Fruit fly (Drosophila melanogaster) whole organism, adult: ENCODE measurements around the gene CG13623.

Source experiments
- CG11617 ChIP-seq: fragments of 200-800 bp; sonication (Bioruptor generic); optimal IDR thresholded peaks from 2 replicates; lab custom pipeline; 2017; ENCODE audit warnings: mild to moderate bottlenecking, missing biosample characterization, missing genetic modification reagents, missing genetic modification characterization
- CG12768 ChIP-seq: fragments of 200-800 bp; sonication (Bioruptor generic); optimal IDR thresholded peaks from 2 replicates; lab custom pipeline; 2017; ENCODE audit warnings: missing biosample characterization, missing genetic modification characterization, mild to moderate bottlenecking, moderate library complexity, missing genetic modification reagents
- CG14711 ChIP-seq: fragments of 200-800 bp; sonication (Bioruptor generic); optimal IDR thresholded peaks from 2 replicates; lab custom pipeline; 2018; ENCODE audit warnings: missing biosample characterization, mild to moderate bottlenecking, missing genetic modification characterization, moderate library complexity
- CG1620 ChIP-seq: fragments of 200-800 bp; sonication (Bioruptor generic); optimal IDR thresholded peaks from 2 replicates; lab custom pipeline; 2016; ENCODE audit warnings: missing biosample characterization, missing genetic modification characterization
- CG33017 ChIP-seq: fragments of 200-800 bp; sonication (Bioruptor generic); optimal IDR thresholded peaks from 2 replicates; lab custom pipeline; 2018; ENCODE audit warnings: missing biosample characterization, mild to moderate bottlenecking, missing genetic modification characterization, moderate library complexity
- CG5204 ChIP-seq: fragments of 200-800 bp; sonication (Bioruptor generic); optimal IDR thresholded peaks from 2 replicates; lab custom pipeline; 2016; ENCODE audit warnings: missing biosample characterization, missing genetic modification characterization
- CG7045 ChIP-seq: fragments of 200-800 bp; sonication (Bioruptor generic); optimal IDR thresholded peaks from 2 replicates; lab custom pipeline; 2017; ENCODE audit warnings: missing biosample characterization, mild to moderate bottlenecking, missing genetic modification characterization
- CG7101 ChIP-seq: fragments of 200-800 bp; sonication (Bioruptor generic); optimal IDR thresholded peaks from 2 replicates; lab custom pipeline; 2018; ENCODE audit warnings: missing biosample characterization, mild to moderate bottlenecking, missing genetic modification characterization, moderate library complexity
- Clk ChIP-seq: fragments of 200-800 bp; sonication (Bioruptor generic); optimal IDR thresholded peaks from 2 replicates; lab custom pipeline; 2017; ENCODE audit warnings: missing biosample characterization, missing genetic modification characterization
- Crg-1 ChIP-seq: fragments of 200-800 bp; sonication (Bioruptor generic); optimal IDR thresholded peaks from 2 replicates; lab custom pipeline; 2016; ENCODE audit warnings: missing biosample characterization, missing genetic modification characterization
- Hr96 ChIP-seq: fragments of 200-800 bp; sonication (Bioruptor generic); optimal IDR thresholded peaks from 2 replicates; lab custom pipeline; 2016; ENCODE audit warnings: missing biosample characterization, missing genetic modification characterization
- Mnt ChIP-seq: fragments of 200-800 bp; sonication (Bioruptor generic); optimal IDR thresholded peaks from 2 replicates; lab custom pipeline; 2016; ENCODE audit warnings: missing biosample characterization, mild to moderate bottlenecking, missing genetic modification characterization
- bab1 ChIP-seq: fragments of 200-800 bp; sonication (Bioruptor generic); optimal IDR thresholded peaks from 3 replicates; lab custom pipeline; 2019; ENCODE audit warnings: missing biosample characterization, mild to moderate bottlenecking, missing genetic modification characterization, moderate library complexity
- cic ChIP-seq: fragments of 200-800 bp; sonication (Bioruptor generic); optimal IDR thresholded peaks from 2 replicates; lab custom pipeline; 2017; ENCODE audit warnings: missing biosample characterization, mild to moderate bottlenecking, missing genetic modification characterization, moderate library complexity
- cnc ChIP-seq, 2 experiments: fragments of >200 bp; optimal IDR thresholded peaks; 2 replicates each; lab custom pipeline; 2017
- kay ChIP-seq: fragments of 200-800 bp; sonication (Bioruptor generic); peaks from one replicate; lab custom pipeline; 2016; ENCODE audit warnings: missing biosample characterization, missing genetic modification characterization, borderline replicate concordance
- ovo ChIP-seq: fragments of 200-800 bp; sonication (Bioruptor generic); optimal IDR thresholded peaks from 2 replicates; lab custom pipeline; 2016; ENCODE audit warnings: missing biosample characterization, missing genetic modification characterization
- pad ChIP-seq: fragments of 200-800 bp; sonication (Bioruptor generic); optimal IDR thresholded peaks from 3 replicates; lab custom pipeline; 2017; ENCODE audit warnings: missing biosample characterization, missing genetic modification characterization, mild to moderate bottlenecking, moderate library complexity, missing genetic modification reagents
- tj ChIP-seq: fragments of 200-800 bp; sonication (Bioruptor generic); optimal IDR thresholded peaks from 3 replicates; lab custom pipeline; 2017; ENCODE audit warnings: missing biosample characterization, mild to moderate bottlenecking, missing genetic modification characterization, moderate library complexity
- toe ChIP-seq: fragments of 200-800 bp; sonication (Bioruptor generic); optimal IDR thresholded peaks from 2 replicates; lab custom pipeline; 2016; ENCODE audit warnings: missing biosample characterization, missing genetic modification characterization

CG13623 gene

DNA sequence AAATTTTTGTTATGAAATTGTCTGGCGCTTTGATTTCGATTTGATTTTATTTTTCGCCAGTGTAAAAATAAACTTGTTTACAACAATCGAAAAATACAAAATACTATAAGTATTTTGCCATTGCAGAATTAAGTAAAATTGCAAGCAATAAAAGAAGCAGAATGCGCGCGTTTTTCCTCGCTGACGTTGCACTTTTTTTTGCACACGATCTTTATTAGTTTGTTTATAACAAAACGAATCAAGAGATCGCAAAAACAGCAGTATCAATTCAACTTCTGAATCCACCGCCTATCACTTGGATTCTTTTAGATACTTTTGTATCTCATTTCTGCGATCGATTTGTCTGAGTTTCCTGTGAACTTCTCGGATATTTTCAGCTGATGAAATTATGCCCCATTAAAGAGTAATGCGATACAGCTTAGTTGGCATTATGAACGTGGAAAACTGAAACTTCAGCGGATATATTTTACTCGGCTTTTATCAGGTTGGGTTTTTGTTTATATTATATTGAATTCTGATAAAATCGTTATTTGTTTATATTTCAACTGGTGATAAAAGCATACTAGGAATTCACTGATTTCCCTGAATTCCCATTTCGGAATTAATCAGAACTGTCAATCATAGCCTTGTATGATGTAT lies 42.9 kb upstream of the CG13623 start:
- no peak for TF ChIP-seq bab1
- TF ChIP-seq tj, result peak; percentile 98
- no peak for TF ChIP-seq CG7101 (tag; lab: Kevin White, UChicago)
- peak; percentile 75 to 81 for TF ChIP-seq cnc (optimal IDR thresholded peaks at IDR 0.05; lab: Kevin White, UChicago)

DNA sequence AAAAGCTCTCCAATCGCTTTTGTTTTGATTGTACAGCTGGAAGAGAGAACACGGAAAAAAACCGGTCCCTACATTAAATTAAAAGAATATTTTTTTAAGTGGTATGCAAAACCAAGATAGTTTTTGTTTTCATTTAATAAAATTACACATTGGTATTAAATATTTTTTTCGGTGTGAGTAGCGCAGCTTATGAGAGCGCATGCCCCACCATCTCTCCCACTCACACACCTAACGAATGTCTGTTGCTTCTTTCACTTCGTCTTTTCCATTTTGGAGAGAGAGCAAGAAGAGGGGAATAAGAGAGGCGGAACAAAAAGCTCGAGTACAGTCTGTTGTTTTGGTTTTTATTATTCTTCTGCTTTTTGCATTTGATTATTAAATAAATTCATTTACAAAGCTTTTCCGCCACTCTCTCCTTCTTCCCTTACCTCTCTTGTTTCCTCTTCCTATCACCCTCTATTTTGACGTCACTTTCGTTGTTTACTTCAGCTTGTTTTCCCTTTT lies 42.2 kb upstream of the CG13623 start:
- TF ChIP-seq ovo (GFP tag; lab: Kevin White, UChicago) (peak; percentile 94), CG7101 (tag; lab: Kevin White, UChicago) (peak; percentile 99), Mnt (peak; percentile 95), Clk (GFP tag; lab: Kevin White, UChicago) (peak; percentile 98), CG11617 (GFP tag; lab: Kevin White, UChicago) (peak; percentile 99), bab1 (peak; percentile 96), CG12768 (peak; percentile 99), CG33017 (peak; percentile 99), kay (GFP tag; lab: Kevin White, UChicago) (peak; percentile 99), CG14711 (tag; lab: Kevin White, UChicago) (peak; percentile 96), CG1620 (peak; percentile 96), CG5204 (GFP tag; lab: Kevin White, UChicago) (peak; percentile 98), pad (peak; percentile 94), Hr96 (GFP tag; lab: Kevin White, UChicago) (peak; percentile 97), cnc (optimal IDR thresholded peaks at IDR 0.05; lab: Kevin White, UChicago) (no peak), CG7045 (GFP tag; lab: Kevin White, UChicago) (peak; percentile 98), tj (peak; percentile 76), Crg-1 (GFP tag; lab: Kevin White, UChicago) (peak; percentile 97), cic (GFP tag; lab: Kevin White, UChicago) (peak; percentile 97), toe (peak; percentile 98)

DNA sequence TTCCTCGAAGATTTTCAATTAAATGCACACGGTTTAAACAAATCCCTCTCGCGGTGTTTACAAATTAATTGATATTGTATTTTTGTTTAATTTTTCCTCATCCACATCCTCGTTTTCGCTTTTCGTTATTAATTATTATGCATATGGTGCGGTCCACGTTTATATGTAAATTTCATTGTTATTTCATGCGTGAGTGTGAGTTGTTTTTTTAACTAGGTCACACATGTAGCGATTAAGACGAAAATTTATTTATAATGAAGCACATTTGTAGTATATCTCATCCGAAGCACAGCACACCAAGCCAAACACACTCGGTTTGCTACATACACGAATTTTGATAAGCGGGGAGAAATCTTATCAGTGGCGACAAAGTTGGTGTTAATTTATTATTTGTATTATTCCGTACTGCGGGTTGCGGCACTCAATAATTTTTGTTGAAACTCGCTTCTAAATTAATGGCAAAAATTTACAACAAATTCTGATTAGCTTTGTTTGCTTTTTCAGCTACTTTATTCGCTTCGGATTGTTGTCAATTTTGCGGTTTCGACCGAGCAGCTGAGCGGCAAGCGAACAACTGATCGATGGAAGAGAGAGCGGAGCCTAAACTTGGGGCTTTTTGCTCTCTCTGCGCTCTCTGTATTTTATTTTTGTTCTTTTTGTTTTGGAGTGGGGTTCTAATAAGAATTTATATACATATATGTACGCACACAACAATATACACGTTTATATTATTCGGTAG lies 41.2 kb upstream of the CG13623 start:
- peak; percentile 77 for TF ChIP-seq cic (GFP tag; lab: Kevin White, UChicago)
- TF ChIP-seq CG14711 (tag; lab: Kevin White, UChicago), result peak; percentile 11
- TF ChIP-seq Mnt, result peak; percentile 62
- peak; percentile 89 for TF ChIP-seq kay (GFP tag; lab: Kevin White, UChicago)
- peak; percentile 59 for TF ChIP-seq CG33017
- TF ChIP-seq ovo (GFP tag; lab: Kevin White, UChicago), result no peak
- no peak for TF ChIP-seq CG11617 (GFP tag; lab: Kevin White, UChicago)
- no peak for TF ChIP-seq pad
- no peak for TF ChIP-seq cnc (optimal IDR thresholded peaks at IDR 0.05; lab: Kevin White, UChicago)
- TF ChIP-seq toe, result no peak
- peak; percentile 73 for TF ChIP-seq tj
- no peak for TF ChIP-seq Crg-1 (GFP tag; lab: Kevin White, UChicago)
- no peak for TF ChIP-seq bab1
- no peak for TF ChIP-seq CG7045 (GFP tag; lab: Kevin White, UChicago)
- TF ChIP-seq CG5204 (GFP tag; lab: Kevin White, UChicago), result no peak

DNA sequence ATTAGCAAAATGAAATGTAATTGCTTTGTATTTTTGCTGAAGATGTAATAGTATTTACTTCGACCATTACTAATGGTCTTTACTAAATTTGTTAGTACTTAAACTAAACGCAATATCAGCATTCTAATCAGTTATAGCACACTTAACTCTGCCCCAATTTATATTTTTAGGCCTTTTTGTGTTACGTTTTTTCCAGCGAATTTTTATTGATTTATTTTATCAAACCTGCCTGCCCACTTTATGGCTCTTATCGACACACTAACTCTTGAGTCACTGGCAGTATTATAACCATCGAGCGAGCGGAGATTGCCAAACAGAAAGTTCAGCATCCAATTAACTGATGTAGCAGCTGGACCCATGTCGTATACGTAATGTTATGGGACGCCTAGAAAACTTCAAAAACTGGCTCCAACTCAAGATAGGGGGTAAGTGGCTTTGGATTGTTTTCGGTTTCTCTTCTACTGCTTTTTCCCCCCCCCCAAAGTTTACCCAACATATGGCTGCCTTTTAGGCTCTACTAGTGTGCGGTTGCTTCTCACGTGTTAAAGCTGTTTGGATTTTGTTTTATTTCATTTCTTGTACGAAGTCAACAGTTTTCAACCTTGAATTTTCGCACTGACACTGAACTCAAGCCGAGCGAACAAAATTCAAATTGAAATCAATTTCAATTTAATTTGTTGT lies 39.5 kb upstream of the CG13623 start:
- TF ChIP-seq CG12768 (peak; percentile 44), CG14711 (tag; lab: Kevin White, UChicago) (no peak), kay (GFP tag; lab: Kevin White, UChicago) (peak; percentile 80)

DNA sequence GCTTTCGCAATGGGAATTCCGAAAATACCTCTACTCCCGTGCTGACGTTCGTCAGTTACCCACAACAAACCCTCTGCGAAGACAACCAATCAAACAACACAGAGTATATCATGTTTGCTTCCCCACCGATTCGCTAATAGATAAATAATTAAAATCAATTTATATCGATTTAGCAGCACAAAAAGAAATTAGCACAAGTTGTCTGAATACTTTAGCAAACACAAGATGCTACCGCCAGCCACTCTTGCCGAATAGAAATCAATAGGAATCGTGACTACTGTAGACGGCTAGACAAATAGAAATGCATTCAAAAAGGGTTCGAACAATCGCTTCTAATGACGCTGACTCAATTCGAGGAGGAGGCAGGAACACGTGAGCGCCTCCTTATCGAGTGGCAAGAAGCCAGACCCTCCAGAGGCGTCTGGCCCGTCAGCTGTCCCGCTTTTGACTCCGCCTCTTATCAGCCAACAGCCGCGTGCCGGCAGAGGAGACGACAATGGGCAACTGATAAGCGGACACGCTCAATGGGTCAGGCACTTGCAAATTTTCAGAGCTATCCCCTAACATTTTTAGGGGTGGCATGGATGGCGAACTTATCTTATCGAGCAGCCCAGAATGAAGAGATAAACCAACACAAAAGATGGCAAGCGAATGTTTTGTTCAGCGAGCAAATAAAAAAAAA lies 38.0 kb upstream of the CG13623 start:
- TF ChIP-seq cnc (optimal IDR thresholded peaks at IDR 0.05; lab: Kevin White, UChicago), result no peak
- no peak for TF ChIP-seq Clk (GFP tag; lab: Kevin White, UChicago)
- no peak for TF ChIP-seq CG11617 (GFP tag; lab: Kevin White, UChicago)
- no peak for TF ChIP-seq CG7045 (GFP tag; lab: Kevin White, UChicago)
- peak; percentile 58 for TF ChIP-seq kay (GFP tag; lab: Kevin White, UChicago)
- peak; percentile 43 for TF ChIP-seq CG33017
- TF ChIP-seq CG14711 (tag; lab: Kevin White, UChicago), result no peak
- peak; percentile 33 for TF ChIP-seq CG12768
- no peak for TF ChIP-seq pad
- TF ChIP-seq cic (GFP tag; lab: Kevin White, UChicago), result peak; percentile 86
- no peak for TF ChIP-seq CG5204 (GFP tag; lab: Kevin White, UChicago)
- peak; percentile 51 for TF ChIP-seq Mnt
- peak; percentile 14 for TF ChIP-seq Crg-1 (GFP tag; lab: Kevin White, UChicago)
- TF ChIP-seq bab1, result no peak

DNA sequence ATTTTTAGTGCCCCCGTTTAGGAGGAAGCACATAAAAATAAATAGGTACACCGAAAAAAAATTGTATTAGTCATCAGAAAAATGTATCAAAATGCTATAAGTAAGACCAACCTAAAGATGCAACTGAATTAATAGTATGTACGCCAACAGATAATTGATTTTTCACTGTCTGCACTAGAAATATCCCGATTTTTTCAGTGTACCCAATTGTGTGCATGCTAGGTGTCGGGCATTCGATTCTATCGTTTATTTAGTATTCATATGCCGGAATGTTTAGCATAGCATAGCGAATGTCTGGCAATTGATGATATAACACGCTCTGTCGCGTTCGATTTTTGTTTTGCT lies 37.0 kb upstream of the CG13623 start:
- peak; percentile 56 for TF ChIP-seq CG14711 (tag; lab: Kevin White, UChicago)
- peak; percentile 75 for TF ChIP-seq CG33017
- TF ChIP-seq CG7101 (tag; lab: Kevin White, UChicago), result peak; percentile 66
- peak; percentile 25 for TF ChIP-seq Crg-1 (GFP tag; lab: Kevin White, UChicago)
- peak; percentile 41 for TF ChIP-seq CG12768
- TF ChIP-seq bab1, result peak; percentile 36
- no peak for TF ChIP-seq cic (GFP tag; lab: Kevin White, UChicago)
- TF ChIP-seq CG7045 (GFP tag; lab: Kevin White, UChicago), result peak; percentile 73
- peak; percentile 10 for TF ChIP-seq Mnt
- TF ChIP-seq CG1620, result peak; percentile 10
- TF ChIP-seq tj, result peak; percentile 49
- peak; percentile 78 for TF ChIP-seq CG11617 (GFP tag; lab: Kevin White, UChicago)
- TF ChIP-seq cnc (optimal IDR thresholded peaks at IDR 0.05; lab: Kevin White, UChicago), result no peak
- TF ChIP-seq toe, result peak; percentile 87
- TF ChIP-seq kay (GFP tag; lab: Kevin White, UChicago), result no peak
- TF ChIP-seq CG5204 (GFP tag; lab: Kevin White, UChicago), result peak; percentile 81
- peak; percentile 11 for TF ChIP-seq pad
- peak; percentile 68 for TF ChIP-seq Hr96 (GFP tag; lab: Kevin White, UChicago)
- TF ChIP-seq Clk (GFP tag; lab: Kevin White, UChicago), result peak; percentile 66
- no peak for TF ChIP-seq ovo (GFP tag; lab: Kevin White, UChicago)
